Fruit fly (Drosophila melanogaster) whole organism, embryonic: ENCODE results near the gene MCTS1.

Experiments
- CG10267 ChIP-seq: fragments of 200-800 bp; sonication (Bioruptor generic); optimal IDR thresholded peaks from 2 replicates; lab custom pipeline; 2018; ENCODE audit warnings: missing biosample characterization, mild to moderate bottlenecking, missing genetic modification characterization, moderate library complexity
- CG10321 ChIP-seq: fragments of 200-800 bp; sonication (Bioruptor generic); IDR thresholded peaks from 2 replicates; pipeline ENCODE4 v1.3.6; 2022; ENCODE audit warnings: missing biosample characterization, missing genetic modification characterization
- CG10462 ChIP-seq: fragments of 200-800 bp; sonication (Bioruptor generic); optimal IDR thresholded peaks from 2 replicates; lab custom pipeline; 2016; ENCODE audit warnings: missing biosample characterization, missing genetic modification characterization
- CG12299 ChIP-seq: fragments of 200-800 bp; sonication (Bioruptor generic); optimal IDR thresholded peaks from 2 replicates; lab custom pipeline; 2018; ENCODE audit warnings: missing biosample characterization, mild to moderate bottlenecking, missing genetic modification characterization
- CG14050 ChIP-seq: fragments of 200-800 bp; sonication (Bioruptor generic); IDR thresholded peaks from 3 replicates; pipeline ENCODE4 v1.3.6; 2022; ENCODE audit warnings: missing biosample characterization, missing genetic modification characterization
- CG15601 ChIP-seq: fragments of 200-800 bp; sonication (Bioruptor generic); optimal IDR thresholded peaks from 3 replicates; lab custom pipeline; 2019; ENCODE audit warnings: missing biosample characterization, mild to moderate bottlenecking, missing genetic modification characterization, moderate library complexity
- CG1647 ChIP-seq: fragments of 200-800 bp; sonication (Bioruptor generic); optimal IDR thresholded peaks from 3 replicates; lab custom pipeline; 2016; ENCODE audit warnings: missing biosample characterization, missing genetic modification characterization
- CG16815 ChIP-seq: fragments of 200-800 bp; sonication (Bioruptor generic); optimal IDR thresholded peaks from 3 replicates; lab custom pipeline; 2017; ENCODE audit warnings: missing biosample characterization, mild to moderate bottlenecking, missing genetic modification characterization
- CG16863 ChIP-seq: fragments of 200-800 bp; sonication (Bioruptor generic); optimal IDR thresholded peaks from 3 replicates; lab custom pipeline; 2016; ENCODE audit warnings: missing biosample characterization, missing genetic modification characterization
- CG17361 ChIP-seq: fragments of 200-800 bp; sonication (Bioruptor generic); IDR thresholded peaks from 3 replicates; pipeline ENCODE4 v1.3.6; 2022; ENCODE audit warnings: missing biosample characterization, missing genetic modification characterization
- CG18011 ChIP-seq: fragments of 200-800 bp; sonication (Bioruptor generic); optimal IDR thresholded peaks from 2 replicates; lab custom pipeline; 2017; ENCODE audit warnings: missing biosample characterization, missing genetic modification characterization, mild to moderate bottlenecking, moderate library complexity, missing genotype
- CG18262 ChIP-seq: fragments of 200-800 bp; optimal IDR thresholded peaks from 3 replicates; lab custom pipeline; 2019; ENCODE audit warnings: missing biosample characterization, mild to moderate bottlenecking, missing genetic modification characterization, moderate library complexity
- CG34422 ChIP-seq: fragments of 200-800 bp; sonication (Bioruptor generic); IDR thresholded peaks from 3 replicates; pipeline ENCODE4 v1.3.6; 2022; ENCODE audit warnings: missing biosample characterization, missing genetic modification characterization
- CG4707 ChIP-seq: fragments of 200-800 bp; sonication (Bioruptor generic); optimal IDR thresholded peaks from 2 replicates; lab custom pipeline; 2018; ENCODE audit warnings: missing biosample characterization, mild to moderate bottlenecking, missing genetic modification characterization, moderate library complexity
- CG5245 ChIP-seq: fragments of 200-800 bp; sonication (Bioruptor generic); optimal IDR thresholded peaks from 3 replicates; lab custom pipeline; 2016; ENCODE audit warnings: missing biosample characterization, missing genetic modification characterization
- CG6654 ChIP-seq: fragments of 200-800 bp; sonication (Bioruptor generic); optimal IDR thresholded peaks from 2 replicates; lab custom pipeline; 2017; ENCODE audit warnings: missing biosample characterization, mild to moderate bottlenecking, missing genetic modification characterization
- CG8290 ChIP-seq, 3 experiments: fragments of 200-800 bp; sonication (Bioruptor generic); optimal IDR thresholded peaks; 2 replicates each; lab custom pipeline; 2016 to 2019; ENCODE audit warnings: missing biosample characterization in 3 of 3, missing genetic modification characterization in 3 of 3, mild to moderate bottlenecking in 2 of 3, moderate library complexity in 1 of 3
- CG9215 ChIP-seq: fragments of 200-800 bp; sonication (Bioruptor generic); IDR thresholded peaks from 2 replicates; pipeline ENCODE4 v1.3.6; 2022; ENCODE audit warnings: missing biosample characterization, missing genetic modification characterization
- Dp ChIP-seq: fragments of 200-800 bp; sonication (Bioruptor generic); optimal IDR thresholded peaks from 2 replicates; lab custom pipeline; 2018; ENCODE audit warnings: missing biosample characterization, mild to moderate bottlenecking, missing genetic modification characterization, moderate library complexity
- Dref ChIP-seq: fragments of 200-800 bp; sonication (Bioruptor generic); IDR thresholded peaks from 2 replicates; pipeline ENCODE4 v1.3.6; 2022; ENCODE audit warnings: missing biosample characterization, missing genetic modification characterization
- Ets65A ChIP-seq: fragments of 200-800 bp; sonication (Bioruptor generic); peaks from one replicate; lab custom pipeline; 2016; ENCODE audit warnings: missing biosample characterization, missing genetic modification characterization
- Gug ChIP-seq: fragments of 200-800 bp; sonication (Bioruptor generic); IDR thresholded peaks from 4 replicates; pipeline ENCODE4 v1.3.6; 2022; ENCODE audit warnings: missing biosample characterization, missing genetic modification characterization
- H2.0 ChIP-seq: fragments of 200-800 bp; sonication (Bioruptor generic); IDR thresholded peaks from 2 replicates; pipeline ENCODE4 v1.3.6; 2022; ENCODE audit warnings: missing biosample characterization, missing genetic modification characterization
- HHEX ChIP-seq: fragments of 200-800 bp; sonication (Bioruptor generic); optimal IDR thresholded peaks from 3 replicates; lab custom pipeline; 2017; ENCODE audit warnings: missing biosample characterization, mild to moderate bottlenecking, missing genetic modification characterization, missing genetic modification reagents
- Hey ChIP-seq: fragments of 200-800 bp; sonication (Bioruptor generic); optimal IDR thresholded peaks from 3 replicates; lab custom pipeline; 2018; ENCODE audit warnings: missing biosample characterization, mild to moderate bottlenecking, missing genetic modification characterization
- Hsf ChIP-seq: fragments of 200-800 bp; sonication (Bioruptor generic); optimal IDR thresholded peaks from 3 replicates; lab custom pipeline; 2016; ENCODE audit warnings: missing biosample characterization, missing genetic modification characterization
- Myb ChIP-seq: fragments of 200-800 bp; sonication (Bioruptor generic); optimal IDR thresholded peaks from 2 replicates; lab custom pipeline; 2016; ENCODE audit warnings: missing biosample characterization, missing genetic modification characterization
- Neu2 ChIP-seq: fragments of 200-800 bp; sonication (Bioruptor generic); optimal IDR thresholded peaks from 3 replicates; lab custom pipeline; 2016; ENCODE audit warnings: missing biosample characterization, missing genetic modification characterization, borderline replicate concordance
- Oaz ChIP-seq: fragments of 200-800 bp; sonication (Bioruptor generic); IDR thresholded peaks from 2 replicates; pipeline ENCODE4 v1.3.6; 2022; ENCODE audit warnings: missing biosample characterization, missing genetic modification characterization
- Six4 ChIP-seq: fragments of 200-800 bp; sonication (Bioruptor generic); optimal IDR thresholded peaks from 2 replicates; lab custom pipeline; 2016; ENCODE audit warnings: missing biosample characterization, missing genetic modification characterization
- Spps ChIP-seq: fragments of 200-800 bp; sonication (Bioruptor generic); optimal IDR thresholded peaks from 2 replicates; lab custom pipeline; 2018; ENCODE audit warnings: missing biosample characterization, mild to moderate bottlenecking, missing genetic modification characterization
- aop ChIP-seq: fragments of 200-800 bp; sonication (Bioruptor generic); IDR thresholded peaks from 2 replicates; pipeline ENCODE4 v1.3.6; 2022; ENCODE audit warnings: missing biosample characterization, missing genetic modification characterization
- bowl ChIP-seq: fragments of 200-800 bp; sonication (Bioruptor generic); IDR thresholded peaks from 2 replicates; pipeline ENCODE4 v1.3.6; 2022; ENCODE audit warnings: missing biosample characterization, missing genetic modification characterization
- dan ChIP-seq: fragments of 200-800 bp; sonication (Bioruptor generic); IDR thresholded peaks from 2 replicates; pipeline ENCODE4 v1.3.6; 2022; ENCODE audit warnings: missing biosample characterization, missing genetic modification characterization
- dmrt99B ChIP-seq: fragments of 200-800 bp; sonication (Bioruptor generic); optimal IDR thresholded peaks from 2 replicates; lab custom pipeline; 2018; ENCODE audit warnings: missing biosample characterization, mild to moderate bottlenecking, missing genetic modification characterization, moderate library complexity
- ems ChIP-seq: fragments of 200-800 bp; sonication (Bioruptor generic); optimal IDR thresholded peaks from 3 replicates; lab custom pipeline; 2016; ENCODE audit warnings: missing biosample characterization, missing genetic modification characterization
- esg ChIP-seq: fragments of 200-800 bp; sonication (Bioruptor generic); conservative IDR thresholded peaks from 2 replicates; pipeline ENCODE4 v1.3.6; 2022; ENCODE audit warnings: missing biosample characterization, missing genetic modification characterization
- eve ChIP-seq, 2 experiments: fragments of >200 bp; optimal IDR thresholded peaks; 2 replicates each; lab custom pipeline; 2017; ENCODE audit warnings: missing biosample characterization in 2 of 2, missing genetic modification characterization in 2 of 2
- gem ChIP-seq: fragments of 200-800 bp; sonication (Bioruptor generic); optimal IDR thresholded peaks from 2 replicates; lab custom pipeline; 2019; ENCODE audit warnings: missing biosample characterization, mild to moderate bottlenecking, missing genetic modification characterization, moderate library complexity
- grn ChIP-seq: fragments of 200-800 bp; sonication (Bioruptor generic); optimal IDR thresholded peaks from 3 replicates; lab custom pipeline; 2017; ENCODE audit warnings: missing biosample characterization, missing genetic modification characterization
- jing ChIP-seq: fragments of 200-800 bp; sonication (Bioruptor generic); optimal IDR thresholded peaks from 2 replicates; lab custom pipeline; 2018; ENCODE audit warnings: missing biosample characterization, mild to moderate bottlenecking, missing genetic modification characterization
- ken ChIP-seq: fragments of 200-800 bp; sonication (Bioruptor generic); IDR thresholded peaks from 3 replicates; pipeline ENCODE4 v1.3.6; 2022; ENCODE audit warnings: missing biosample characterization, missing genetic modification characterization
- mirr ChIP-seq: fragments of 200-800 bp; sonication (Bioruptor generic); optimal IDR thresholded peaks from 3 replicates; lab custom pipeline; 2018; ENCODE audit warnings: missing biosample characterization, mild to moderate bottlenecking, missing genetic modification characterization
- p53 ChIP-seq: fragments of 200-800 bp; sonication (Bioruptor generic); optimal IDR thresholded peaks from 2 replicates; lab custom pipeline; 2016; ENCODE audit warnings: missing biosample characterization, missing genetic modification characterization
- shn ChIP-seq: fragments of 200-800 bp; sonication (Bioruptor generic); optimal IDR thresholded peaks from 3 replicates; lab custom pipeline; 2016; ENCODE audit warnings: missing biosample characterization, missing genetic modification characterization
- slou ChIP-seq: fragments of 200-800 bp; sonication (Bioruptor generic); optimal IDR thresholded peaks from 3 replicates; lab custom pipeline; 2016; ENCODE audit warnings: missing biosample characterization, missing genetic modification characterization
- sr ChIP-seq: fragments of 200-800 bp; sonication (Bioruptor generic); IDR thresholded peaks from 3 replicates; pipeline ENCODE4 v1.3.6; 2022; ENCODE audit warnings: missing biosample characterization, missing genetic modification characterization
- toy ChIP-seq: fragments of 200-800 bp; sonication (Bioruptor generic); IDR thresholded peaks from 2 replicates; pipeline ENCODE4 v1.3.6; 2022; ENCODE audit warnings: missing biosample characterization, missing genetic modification characterization
- twi ChIP-seq: fragments of 200-800 bp; optimal IDR thresholded peaks from 2 replicates; lab custom pipeline; 2019; ENCODE audit warnings: missing biosample characterization, mild to moderate bottlenecking, missing genetic modification characterization, moderate library complexity
- zen2 ChIP-seq: fragments of 200-800 bp; sonication (Bioruptor generic); IDR thresholded peaks from 3 replicates; pipeline ENCODE4 v1.3.6; 2022; ENCODE audit warnings: missing biosample characterization, missing genetic modification characterization; ENCODE audit not compliant: partially characterized antibody

MCTS1 gene

dm6 chrX:6000747-6001426 is 36.8 kb upstream of the MCTS1 start, which contains the start of gene CG4766 (continued):
- peak; percentile 73 for TF ChIP-seq grn (GFP tag; lab: Kevin White, UChicago)
- peak; percentile 74 for TF ChIP-seq ems
- no peak for TF ChIP-seq Hey (tag; lab: Kevin White, UChicago)
- peak; percentile 84 for TF ChIP-seq Ets65A (GFP tag; lab: Kevin White, UChicago)
- peak; percentile 93 for TF ChIP-seq gem (tag; lab: Kevin White, UChicago)
- TF ChIP-seq Oaz (GFP tag; lab: Robert Waterston, UW), result peak; percentile 43; the same call in 1 of the 2 replicates
- TF ChIP-seq ken (GFP tag; lab: Robert Waterston, UW), result peak; percentile 85
- TF ChIP-seq Dref (GFP tag; lab: Robert Waterston, UW), result no peak
- TF ChIP-seq sr (GFP tag; lab: Robert Waterston, UW), result no peak
- TF ChIP-seq CG16815 (GFP tag; lab: Kevin White, UChicago), result peak; percentile 85
- TF ChIP-seq CG10321 (GFP tag; lab: Robert Waterston, UW), result 0 out of 2 replicates have a peak, but pooled peaks have one; percentile 31
- TF ChIP-seq eve (GFP tag; optimal IDR thresholded peaks at IDR 0.05; lab: Kevin White, UChicago), result peak in 1 of 2 experiments; percentile 93
- TF ChIP-seq jing (GFP tag; lab: Kevin White, UChicago), result peak; percentile 65
- no peak for TF ChIP-seq dan (GFP tag; lab: Robert Waterston, UW)
- TF ChIP-seq HHEX (GFP tag; lab: Kevin White, UChicago), result peak; percentile 67
- no peak for TF ChIP-seq mirr (GFP tag; lab: Kevin White, UChicago)
- peak; percentile 66 for TF ChIP-seq Myb
- peak; percentile 60 for TF ChIP-seq CG12299 (tag; lab: Kevin White, UChicago)
- TF ChIP-seq CG10462 (GFP tag; lab: Kevin White, UChicago), result peak; percentile 79
- no peak for TF ChIP-seq zen2 (GFP tag; lab: Robert Waterston, UW)
- TF ChIP-seq CG34422 (GFP tag; lab: Robert Waterston, UW), result peak; percentile 72; the same call in 2 of the 3 replicates
- peak; percentile 80 for TF ChIP-seq CG14050 (GFP tag; lab: Robert Waterston, UW)
- TF ChIP-seq Hsf (GFP tag; lab: Kevin White, UChicago), result peak; percentile 86
- peak; percentile 59 for TF ChIP-seq p53
- peak; percentile 44; the same call in 1 of the 2 replicates for TF ChIP-seq bowl (GFP tag; lab: Robert Waterston, UW)
- TF ChIP-seq CG18262 (tag; lab: Kevin White, UChicago), result peak; percentile 94
- peak; percentile 86 for TF ChIP-seq CG15601 (tag; lab: Kevin White, UChicago)
- peak; percentile 74 for TF ChIP-seq CG5245 (GFP tag; lab: Kevin White, UChicago)
- TF ChIP-seq CG18011 (GFP tag; lab: Kevin White, UChicago), result peak; percentile 34
- peak; percentile 70 for TF ChIP-seq CG9215 (GFP tag; lab: Robert Waterston, UW)
- peak; percentile 87 for TF ChIP-seq CG10267 (tag; lab: Kevin White, UChicago)
- peak; percentile 79 for TF ChIP-seq twi (tag; lab: Kevin White, UChicago)
- TF ChIP-seq Gug (GFP tag; lab: Robert Waterston, UW), result peak; percentile 48; the same call in 3 of the 4 replicates
- TF ChIP-seq Six4 (GFP tag; lab: Kevin White, UChicago), result peak; percentile 79
- peak; percentile 62; the same call in 1 of the 2 replicates for TF ChIP-seq esg (GFP tag; lab: Robert Waterston, UW)
- TF ChIP-seq slou (GFP tag; lab: Kevin White, UChicago), result peak; percentile 56
- TF ChIP-seq CG4707 (GFP tag; lab: Kevin White, UChicago), result peak; percentile 75
- peak; percentile 74 for TF ChIP-seq H2.0 (GFP tag; lab: Robert Waterston, UW)
- TF ChIP-seq CG8290 (GFP tag; optimal IDR thresholded peaks at IDR 0.05; lab: Kevin White, UChicago), result peak; percentile 85
- TF ChIP-seq CG8290 (tag; optimal IDR thresholded peaks at IDR 0.05; lab: Kevin White, UChicago), result peak; percentile 21 to 65
- TF ChIP-seq Neu2, result peak; percentile 4
- TF ChIP-seq shn (GFP tag; lab: Kevin White, UChicago), result peak; percentile 83
- peak; percentile 86 for TF ChIP-seq Spps (tag; lab: Kevin White, UChicago)
- TF ChIP-seq toy (GFP tag; lab: Robert Waterston, UW), result no peak
- peak; percentile 92 for TF ChIP-seq dmrt99B (tag; lab: Kevin White, UChicago)
- no peak for TF ChIP-seq Dp (GFP tag; lab: Kevin White, UChicago)
- TF ChIP-seq CG1647 (GFP tag; lab: Kevin White, UChicago), result peak; percentile 33
- peak; percentile 85 for TF ChIP-seq CG16863 (GFP tag; lab: Kevin White, UChicago)
- TF ChIP-seq CG6654 (GFP tag; lab: Kevin White, UChicago), result peak; percentile 57
- TF ChIP-seq CG17361 (GFP tag; lab: Robert Waterston, UW), result peak; percentile 92
- no peak for TF ChIP-seq aop (GFP tag; lab: Robert Waterston, UW)
